Worm (Caenorhabditis elegans) whole organism, L4 larva: ENCODE results near the gene flp-2.
A peak's percentile ranks its signal among the peaks of the same experiment; 100 is the strongest.

Source experiments
- F10B5.3 ChIP-seq: sonication (generic microtip); optimal IDR thresholded peaks from 2 replicates; lab custom pipeline; 2016; ENCODE audit warnings: mild to moderate bottlenecking, missing genetic modification characterization, missing compliant biosample characterization
- F26F4.8 ChIP-seq: fragments of 200-800 bp; sonication (Bioruptor generic); conservative IDR thresholded peaks from 2 replicates; pipeline ENCODE4 v1.3.6; 2022; ENCODE audit warnings: missing genetic modification characterization, missing compliant biosample characterization
- F37D6.2 ChIP-seq: sonication (generic microtip); optimal IDR thresholded peaks from 2 replicates; lab custom pipeline; 2016; ENCODE audit warnings: mild to moderate bottlenecking, missing genetic modification characterization, missing compliant biosample characterization
- F44E2.7 ChIP-seq: fragments of 200-800 bp; sonication (Bioruptor generic); IDR thresholded peaks from 2 replicates; pipeline ENCODE4 v2.1.2; 2022; ENCODE audit warnings: missing genetic modification characterization, missing compliant biosample characterization
- R02D3.7 ChIP-seq: fragments of 150-350 bp; sonication (generic microtip); optimal IDR thresholded peaks from 3 replicates; lab custom pipeline; 2014; ENCODE audit warnings: missing biosample characterization, missing genetic modification characterization
- T20F7.1 ChIP-seq: fragments of 200-800 bp; sonication (Bioruptor generic); optimal IDR thresholded peaks from 2 replicates; lab custom pipeline; 2018; ENCODE audit warnings: mild to moderate bottlenecking, missing genetic modification characterization, missing compliant biosample characterization
- T26A8.4 ChIP-seq: fragments of 200-800 bp; sonication (Bioruptor generic); IDR thresholded peaks from 2 replicates; pipeline ENCODE4 v1.3.6; 2022; ENCODE audit warnings: missing genetic modification characterization, missing compliant biosample characterization
- Y105C5A.15 ChIP-seq: fragments of 200-800 bp; sonication (Bioruptor generic); IDR thresholded peaks from 2 replicates; pipeline ENCODE4 v1.3.6; 2022; ENCODE audit warnings: missing genetic modification characterization, missing compliant biosample characterization
- Y48G9A.11 ChIP-seq: fragments of 200-800 bp; sonication (Bioruptor generic); IDR thresholded peaks from 2 replicates; pipeline ENCODE4 v1.3.6; 2022; ENCODE audit warnings: missing genetic modification reagents, missing genetic modification characterization, missing compliant biosample characterization
- Y5F2A.4 ChIP-seq: fragments of 200-800 bp; sonication (Bioruptor generic); optimal IDR thresholded peaks from 2 replicates; lab custom pipeline; 2018; ENCODE audit warnings: mild to moderate bottlenecking, missing genetic modification characterization, missing compliant biosample characterization
- Y75B8A.6 ChIP-seq: fragments of 200-800 bp; sonication (Bioruptor generic); IDR thresholded peaks from 2 replicates; pipeline ENCODE4 v1.3.6; 2022; ENCODE audit warnings: missing genetic modification reagents, missing genetic modification characterization, missing compliant biosample characterization
- ZK337.2 ChIP-seq: fragments of 200-800 bp; sonication (Bioruptor generic); IDR thresholded peaks from 2 replicates; pipeline ENCODE4 v1.3.6; 2022; ENCODE audit warnings: missing genetic modification reagents, missing genetic modification characterization, missing compliant biosample characterization
- ZK546.5 ChIP-seq, 2 experiments: sonication (generic microtip); optimal IDR thresholded peaks; 2 replicates each; lab custom pipeline; 2017; ENCODE audit warnings: missing biosample characterization in 2 of 2, missing genetic modification characterization in 2 of 2
- arid-1 ChIP-seq: fragments of 200-800 bp; sonication (Bioruptor generic); conservative IDR thresholded peaks from 2 replicates; pipeline ENCODE4 v1.3.6; 2022; ENCODE audit warnings: missing genetic modification reagents, missing genetic modification characterization, missing compliant biosample characterization
- ceh-62 ChIP-seq: sonication (generic microtip); optimal IDR thresholded peaks from 2 replicates; lab custom pipeline; 2017; ENCODE audit warnings: missing biosample characterization, missing genetic modification characterization
- ceh-82 ChIP-seq: sonication (generic microtip); optimal IDR thresholded peaks from 2 replicates; lab custom pipeline; 2017; ENCODE audit warnings: missing biosample characterization, missing genetic modification characterization
- ctbp-1 ChIP-seq: fragments of 200-800 bp; sonication (Bioruptor generic); IDR thresholded peaks from 2 replicates; pipeline ENCODE4 v1.3.6; 2022; ENCODE audit warnings: missing genetic modification reagents, missing genetic modification characterization, missing compliant biosample characterization
- daf-8 ChIP-seq: fragments of 200-800 bp; sonication (Bioruptor generic); IDR thresholded peaks from 2 replicates; pipeline ENCODE4 v1.3.6; 2022; ENCODE audit warnings: missing genetic modification characterization, missing compliant biosample characterization
- dmd-8 ChIP-seq: fragments of 200-800 bp; sonication (Bioruptor generic); IDR thresholded peaks from 2 replicates; pipeline ENCODE4 v1.3.6; 2022; ENCODE audit warnings: missing genetic modification characterization, missing compliant biosample characterization
- dmd-9 ChIP-seq: fragments of 200-800 bp; sonication (Bioruptor generic); IDR thresholded peaks from 2 replicates; pipeline ENCODE4 v1.3.6; 2022; ENCODE audit warnings: missing genetic modification reagents, missing genetic modification characterization, missing compliant biosample characterization
- dpl-1 ChIP-seq: fragments of 150-350 bp; optimal IDR thresholded peaks from 2 replicates; lab custom pipeline; 2014; ENCODE audit warnings: missing biosample characterization, missing genetic modification reagents, missing genetic modification characterization
- egl-27 ChIP-seq: sonication (generic microtip); optimal IDR thresholded peaks from 3 replicates; lab custom pipeline; 2017; ENCODE audit warnings: missing biosample characterization, missing genetic modification reagents, missing genetic modification characterization
- egl-43 ChIP-seq: fragments of 200-800 bp; sonication (Bioruptor generic); IDR thresholded peaks from 2 replicates; pipeline ENCODE4 v1.3.6; 2022; ENCODE audit warnings: missing genetic modification reagents, missing genetic modification characterization, missing compliant biosample characterization
- fkh-10 ChIP-seq: fragments of 150-350 bp; optimal IDR thresholded peaks from 2 replicates; lab custom pipeline; 2014; ENCODE audit warnings: missing biosample characterization, missing genetic modification reagents, missing genetic modification characterization
- hlh-30 ChIP-seq: sonication (generic microtip); optimal IDR thresholded peaks from 2 replicates; lab custom pipeline; 2017; ENCODE audit warnings: antibody characterized with exemption, mild to moderate bottlenecking, missing genetic modification characterization, missing compliant biosample characterization; ENCODE audit not compliant: insufficient read depth
- hmg-1.1 ChIP-seq: fragments of 200-800 bp; sonication (Bioruptor generic); IDR thresholded peaks from 2 replicates; pipeline ENCODE4 v1.3.6; 2022; ENCODE audit warnings: missing genetic modification reagents, missing genetic modification characterization, missing compliant biosample characterization
- jun-1 ChIP-seq: fragments of 150-350 bp; optimal IDR thresholded peaks from 2 replicates; lab custom pipeline; 2014; ENCODE audit warnings: missing biosample characterization, missing genetic modification reagents, missing genetic modification characterization
- lim-7 ChIP-seq: fragments of 200-800 bp; sonication (Bioruptor generic); IDR thresholded peaks from 2 replicates; pipeline ENCODE4 v1.3.6; 2022; ENCODE audit warnings: missing genetic modification characterization, missing compliant biosample characterization
- lin-13 ChIP-seq: fragments of 150-350 bp; optimal IDR thresholded peaks from 2 replicates; lab custom pipeline; 2014; ENCODE audit warnings: missing biosample characterization, missing genetic modification reagents, missing genetic modification characterization
- lin-15B ChIP-seq: fragments of 150-350 bp; sonication (generic microtip); optimal IDR thresholded peaks from 3 replicates; lab custom pipeline; 2014; ENCODE audit warnings: missing biosample characterization, missing genetic modification characterization
- lin-29 ChIP-seq: fragments of 200-800 bp; sonication (Bioruptor generic); IDR thresholded peaks from 2 replicates; pipeline ENCODE4 v1.3.6; 2022; ENCODE audit warnings: missing genetic modification reagents, missing genetic modification characterization, missing compliant biosample characterization
- lin-38 ChIP-seq: fragments of 200-800 bp; sonication (Bioruptor generic); IDR thresholded peaks from 2 replicates; pipeline ENCODE4 v1.3.6; 2022; ENCODE audit warnings: missing genetic modification reagents, missing genetic modification characterization, missing compliant biosample characterization
- lin-39 ChIP-seq: fragments of 150-350 bp; optimal IDR thresholded peaks from 2 replicates; lab custom pipeline; 2014; ENCODE audit warnings: missing biosample characterization, missing genetic modification reagents, missing genetic modification characterization
- lir-3 ChIP-seq: sonication (generic microtip); optimal IDR thresholded peaks from 2 replicates; lab custom pipeline; 2016; ENCODE audit warnings: mild to moderate bottlenecking, missing genetic modification characterization, missing compliant biosample characterization
- lsy-2 ChIP-seq, 2 experiments: fragments of 150-350 bp in 1 of 2; sonication (generic microtip) in 1 of 2; optimal IDR thresholded peaks; 2 replicates each; lab custom pipeline; 2014 to 2017; ENCODE audit warnings: missing biosample characterization in 2 of 2, missing genetic modification characterization in 2 of 2
- madf-9 ChIP-seq: fragments of 200-800 bp; sonication (Bioruptor generic); conservative IDR thresholded peaks from 2 replicates; pipeline ENCODE4 v1.3.6; 2022; ENCODE audit warnings: missing genetic modification reagents, missing genetic modification characterization, missing compliant biosample characterization
- mdl-1 ChIP-seq, 2 experiments: fragments of 150-350 bp in 1 of 2; sonication (generic microtip) in 1 of 2; optimal IDR thresholded peaks; 2 replicates each; lab custom pipeline; 2014 to 2017; ENCODE audit warnings: missing biosample characterization in 2 of 2, missing genetic modification characterization in 2 of 2
- mep-1 ChIP-seq: fragments of 150-350 bp; sonication (generic microtip); optimal IDR thresholded peaks from 3 replicates; lab custom pipeline; 2014; ENCODE audit warnings: missing biosample characterization, missing genetic modification characterization
- mxl-2 ChIP-seq: fragments of 200-800 bp; sonication (Bioruptor generic); conservative IDR thresholded peaks from 2 replicates; pipeline ENCODE4 v1.3.6; 2022; ENCODE audit warnings: missing genetic modification reagents, missing genetic modification characterization, missing compliant biosample characterization
- nhr-10 ChIP-seq: fragments of 150-350 bp; optimal IDR thresholded peaks from 2 replicates; lab custom pipeline; 2014; ENCODE audit warnings: missing biosample characterization, missing genetic modification characterization
- nhr-102 ChIP-seq: sonication (generic microtip); optimal IDR thresholded peaks from 2 replicates; lab custom pipeline; 2016; ENCODE audit warnings: mild to moderate bottlenecking, missing genetic modification characterization, moderate library complexity, missing compliant biosample characterization
- nhr-111 ChIP-seq: fragments of 200-800 bp; sonication (Bioruptor generic); optimal IDR thresholded peaks from 2 replicates; lab custom pipeline; 2018; ENCODE audit warnings: mild to moderate bottlenecking, missing genetic modification characterization, missing compliant biosample characterization
- nhr-6 ChIP-seq: fragments of 150-350 bp; optimal IDR thresholded peaks from 2 replicates; lab custom pipeline; 2014; ENCODE audit warnings: missing biosample characterization, missing genetic modification characterization
- nhr-77 ChIP-seq: fragments of 150-350 bp; optimal IDR thresholded peaks from 2 replicates; lab custom pipeline; 2014; ENCODE audit warnings: missing biosample characterization, missing genetic modification characterization
- pqm-1 ChIP-seq: sonication (generic microtip); optimal IDR thresholded peaks from 2 replicates; lab custom pipeline; 2017; ENCODE audit warnings: missing biosample characterization, missing genetic modification characterization
- rbr-2 ChIP-seq: sonication (generic microtip); optimal IDR thresholded peaks from 2 replicates; lab custom pipeline; 2016; ENCODE audit warnings: missing genotype, missing genetic modification characterization, missing compliant biosample characterization
- snpc-1.2 ChIP-seq: fragments of 200-800 bp; sonication (Bioruptor generic); IDR thresholded peaks from 2 replicates; pipeline ENCODE4 v1.3.6; 2022; ENCODE audit warnings: missing genetic modification reagents, missing genetic modification characterization, missing compliant biosample characterization
- spr-1 ChIP-seq: sonication (generic microtip); optimal IDR thresholded peaks from 2 replicates; lab custom pipeline; 2016; ENCODE audit warnings: mild to moderate bottlenecking, missing genetic modification characterization, missing compliant biosample characterization
- spr-3 ChIP-seq: fragments of 200-800 bp; sonication (Bioruptor generic); optimal IDR thresholded peaks from 2 replicates; lab custom pipeline; 2018; ENCODE audit warnings: mild to moderate bottlenecking, missing genetic modification characterization, missing compliant biosample characterization
- unc-130 ChIP-seq: sonication (generic microtip); optimal IDR thresholded peaks from 2 replicates; lab custom pipeline; 2016; ENCODE audit warnings: missing genetic modification reagents, missing genetic modification characterization, missing compliant biosample characterization
- zfp-3 ChIP-seq: fragments of 200-800 bp; sonication (Bioruptor generic); conservative IDR thresholded peaks from 2 replicates; pipeline ENCODE4 v1.3.6; 2022; ENCODE audit warnings: missing genetic modification reagents, missing genetic modification characterization, missing compliant biosample characterization
- ztf-11 ChIP-seq: fragments of 150-350 bp; optimal IDR thresholded peaks from 2 replicates; lab custom pipeline; 2014; ENCODE audit warnings: missing biosample characterization, missing genetic modification characterization

Gene flp-2

ce11 chrX:10084050-10084672, 10.9 kb downstream of the flp-2 start, which contains the start of gene W07E11.1 (continued):
- TF ChIP-seq ceh-62 (tag; lab: Kevin White, UChicago) (no peak), mxl-2 (GFP tag; lab: Robert Waterston, UW) (peak; percentile 69; the same call in 1 of the 2 replicates), Y105C5A.15 (GFP tag; lab: Robert Waterston, UW) (no peak), lin-38 (GFP tag; lab: Robert Waterston, UW) (no peak), arid-1 (GFP tag; lab: Robert Waterston, UW) (no peak), egl-27 (tag; lab: Kevin White, UChicago) (no peak), madf-9 (GFP tag; lab: Robert Waterston, UW) (no peak), snpc-1.2 (no peak), pqm-1 (peak; percentile 59), dmd-9 (no peak), daf-8 (no peak), nhr-6 (tag; lab: Kevin White, UChicago) (no peak), R02D3.7 (tag; lab: Kevin White, UChicago) (no peak), spr-1 (tag; lab: Kevin White, UChicago) (no peak), ceh-82 (tag; lab: Kevin White, UChicago) (no peak), ctbp-1 (GFP tag; lab: Robert Waterston, UW) (no peak), dpl-1 (no peak), lir-3 (tag; lab: Kevin White, UChicago) (no peak), mep-1 (tag; lab: Kevin White, UChicago) (peak; percentile 18), lin-15B (tag; lab: Kevin White, UChicago) (no peak), dmd-8 (GFP tag; lab: Robert Waterston, UW) (no peak), T20F7.1 (GFP tag; lab: Kevin White, UChicago) (peak; percentile 48), Y75B8A.6 (GFP tag; lab: Robert Waterston, UW) (no peak), unc-130 (GFP tag; lab: Kevin White, UChicago) (no peak), hlh-30 (tag; lab: Kevin White, UChicago) (peak; percentile 66), F26F4.8 (GFP tag; lab: Robert Waterston, UW) (no peak), ZK546.5 (tag; optimal IDR thresholded peaks at IDR 0.05; lab: Kevin White, UChicago) (no peak), lin-29 (no peak), Y5F2A.4 (GFP tag; lab: Kevin White, UChicago) (no peak), fkh-10 (GFP tag; lab: Kevin White, UChicago) (no peak), nhr-102 (peak; percentile 87), nhr-10 (tag; lab: Kevin White, UChicago) (peak; percentile 51), nhr-111 (GFP tag; lab: Kevin White, UChicago) (no peak), lim-7 (GFP tag; lab: Robert Waterston, UW) (no peak), nhr-77 (peak; percentile 59), lsy-2 (tag; optimal IDR thresholded peaks at IDR 0.05; lab: Kevin White, UChicago) (peak in 1 of 2 experiments; percentile 19), ztf-11 (tag; lab: Kevin White, UChicago) (no peak), hmg-1.1 (GFP tag; lab: Robert Waterston, UW) (no peak), F44E2.7 (GFP tag; lab: Robert Waterston, UW) (no peak), T26A8.4 (GFP tag; lab: Robert Waterston, UW) (peak; percentile 61), F37D6.2 (tag; lab: Kevin White, UChicago) (no peak), jun-1 (tag; lab: Kevin White, UChicago) (no peak), egl-43 (no peak), F10B5.3 (tag; lab: Kevin White, UChicago) (no peak), lin-39 (tag; lab: Kevin White, UChicago) (no peak), Y48G9A.11 (GFP tag; lab: Robert Waterston, UW) (no peak), rbr-2 (tag; lab: Kevin White, UChicago) (no peak), lin-13 (GFP tag; lab: Kevin White, UChicago) (no peak), mdl-1 (tag; optimal IDR thresholded peaks at IDR 0.05; lab: Kevin White, UChicago) (peak in 1 of 2 experiments; percentile 20), zfp-3 (GFP tag; lab: Robert Waterston, UW) (no peak), ZK337.2 (GFP tag; lab: Robert Waterston, UW) (no peak), spr-3 (GFP tag; lab: Kevin White, UChicago) (no peak)
